Fruit fly (Drosophila melanogaster) whole organism, embryonic: ENCODE measurements around the gene CG7974.

Experiments
- C15 ChIP-seq: fragments of 200-800 bp; sonication (Bioruptor generic); IDR thresholded peaks from 3 replicates; pipeline ENCODE4 v1.3.6; 2022; ENCODE audit warnings: missing biosample characterization, missing genetic modification characterization
- CG10267 ChIP-seq: fragments of 200-800 bp; sonication (Bioruptor generic); optimal IDR thresholded peaks from 2 replicates; lab custom pipeline; 2018; ENCODE audit warnings: missing biosample characterization, mild to moderate bottlenecking, missing genetic modification characterization, moderate library complexity
- CG13424 ChIP-seq: fragments of 200-800 bp; sonication (Bioruptor generic); optimal IDR thresholded peaks from 2 replicates; lab custom pipeline; 2019; ENCODE audit warnings: missing biosample characterization, mild to moderate bottlenecking, missing genetic modification characterization, moderate library complexity
- CG13624 ChIP-seq: fragments of 200-800 bp; sonication (Bioruptor generic); optimal IDR thresholded peaks from 2 replicates; lab custom pipeline; 2016; ENCODE audit warnings: missing biosample characterization, missing genetic modification characterization
- CG14710 ChIP-seq: fragments of 200-800 bp; sonication (Bioruptor generic); optimal IDR thresholded peaks from 3 replicates; lab custom pipeline; 2019; ENCODE audit warnings: missing biosample characterization, mild to moderate bottlenecking, missing genetic modification characterization, moderate library complexity
- CG14860 ChIP-seq: fragments of 200-800 bp; sonication (Bioruptor generic); IDR thresholded peaks from 3 replicates; pipeline ENCODE4 v1.3.6; 2022; ENCODE audit warnings: missing biosample characterization, missing genetic modification characterization; ENCODE audit not compliant: partially characterized antibody
- CG17186 ChIP-seq: fragments of 200-800 bp; sonication (Bioruptor generic); optimal IDR thresholded peaks from 3 replicates; lab custom pipeline; 2017; ENCODE audit warnings: missing biosample characterization, missing genetic modification reagents, missing genetic modification characterization
- CG17385 ChIP-seq: fragments of 200-800 bp; sonication (Bioruptor generic); optimal IDR thresholded peaks from 3 replicates; lab custom pipeline; 2018; ENCODE audit warnings: missing biosample characterization, mild to moderate bottlenecking, missing genetic modification characterization
- CG17568 ChIP-seq: fragments of 200-800 bp; sonication (Bioruptor generic); optimal IDR thresholded peaks from 2 replicates; lab custom pipeline; 2018; ENCODE audit warnings: missing biosample characterization, mild to moderate bottlenecking, missing genetic modification characterization, moderate library complexity
- CG18476 ChIP-seq: fragments of 200-800 bp; sonication (Bioruptor generic); optimal IDR thresholded peaks from 2 replicates; lab custom pipeline; 2016; ENCODE audit warnings: missing biosample characterization, mild to moderate bottlenecking, missing genetic modification characterization
- CG18619 ChIP-seq: fragments of 200-800 bp; sonication (Bioruptor generic); optimal IDR thresholded peaks from 3 replicates; lab custom pipeline; 2017; ENCODE audit warnings: missing biosample characterization, mild to moderate bottlenecking, missing genetic modification characterization
- CG2129 ChIP-seq: fragments of 200-800 bp; sonication (Bioruptor generic); IDR thresholded peaks from 2 replicates; pipeline ENCODE4 v1.3.6; 2022; ENCODE audit warnings: missing biosample characterization, missing genetic modification characterization; ENCODE audit not compliant: partially characterized antibody
- CG31224 ChIP-seq: fragments of 200-800 bp; sonication (Bioruptor generic); IDR thresholded peaks from 2 replicates; pipeline ENCODE4 v1.3.6; 2022; ENCODE audit warnings: missing biosample characterization, missing genetic modification characterization
- CG31441 ChIP-seq: fragments of 200-800 bp; sonication (Bioruptor generic); IDR thresholded peaks from 2 replicates; pipeline ENCODE4 v1.3.6; 2022; ENCODE audit warnings: missing biosample characterization, missing genetic modification characterization
- CG3838 ChIP-seq: fragments of 200-800 bp; sonication (Bioruptor generic); optimal IDR thresholded peaks from 3 replicates; lab custom pipeline; 2016; ENCODE audit warnings: missing biosample characterization, missing genetic modification characterization
- CG3847 ChIP-seq: fragments of 200-800 bp; sonication (Bioruptor generic); IDR thresholded peaks from 2 replicates; pipeline ENCODE4 v1.3.6; 2022; ENCODE audit warnings: missing biosample characterization, missing genetic modification characterization
- CG3995 ChIP-seq: fragments of 200-800 bp; sonication (Bioruptor generic); optimal IDR thresholded peaks from 3 replicates; lab custom pipeline; 2016; ENCODE audit warnings: missing biosample characterization, missing genetic modification characterization
- CG4617 ChIP-seq: fragments of 200-800 bp; sonication (Bioruptor generic); optimal IDR thresholded peaks from 3 replicates; lab custom pipeline; 2016; ENCODE audit warnings: missing biosample characterization, missing genetic modification characterization, borderline replicate concordance
- CG6683 ChIP-seq: fragments of 200-800 bp; sonication (Bioruptor generic); optimal IDR thresholded peaks from 2 replicates; lab custom pipeline; 2017; ENCODE audit warnings: missing biosample characterization, mild to moderate bottlenecking, missing genetic modification characterization, missing genetic modification reagents
- CG6854 ChIP-seq: fragments of 200-800 bp; sonication (Bioruptor generic); optimal IDR thresholded peaks from 3 replicates; lab custom pipeline; 2017; ENCODE audit warnings: missing biosample characterization, mild to moderate bottlenecking, missing genetic modification characterization
- CG7839 ChIP-seq: fragments of 200-800 bp; sonication (Bioruptor generic); optimal IDR thresholded peaks from 3 replicates; lab custom pipeline; 2018; ENCODE audit warnings: missing biosample characterization, mild to moderate bottlenecking, missing genetic modification characterization, moderate library complexity
- CG8290 ChIP-seq, 3 experiments: fragments of 200-800 bp; sonication (Bioruptor generic); optimal IDR thresholded peaks; 2 replicates each; lab custom pipeline; 2016 to 2019; ENCODE audit warnings: missing biosample characterization in 3 of 3, missing genetic modification characterization in 3 of 3, mild to moderate bottlenecking in 2 of 3, moderate library complexity in 1 of 3
- Eip74EF ChIP-seq, 2 experiments: fragments of 200-800 bp in 1 of 2; fragments of >200 bp in 1 of 2; sonication (Bioruptor generic) in 1 of 2; optimal IDR thresholded peaks; 2 replicates each; lab custom pipeline; 2017 to 2019; ENCODE audit warnings: missing biosample characterization in 2 of 2, missing genetic modification characterization in 2 of 2, mild to moderate bottlenecking in 1 of 2, moderate library complexity in 1 of 2
- Elba2 ChIP-seq: fragments of 200-800 bp; sonication (Bioruptor generic); optimal IDR thresholded peaks from 3 replicates; lab custom pipeline; 2016; ENCODE audit warnings: missing biosample characterization, missing genetic modification characterization
- HHEX ChIP-seq: fragments of 200-800 bp; sonication (Bioruptor generic); optimal IDR thresholded peaks from 3 replicates; lab custom pipeline; 2017; ENCODE audit warnings: missing biosample characterization, mild to moderate bottlenecking, missing genetic modification characterization, missing genetic modification reagents
- Max ChIP-seq: fragments of 200-800 bp; sonication (Bioruptor generic); optimal IDR thresholded peaks from 2 replicates; lab custom pipeline; 2016; ENCODE audit warnings: missing biosample characterization, mild to moderate bottlenecking, missing genetic modification characterization
- Nf-YA ChIP-seq: fragments of 200-800 bp; sonication (Bioruptor generic); IDR thresholded peaks from 2 replicates; pipeline ENCODE4 v1.3.6; 2022; ENCODE audit warnings: missing biosample characterization, missing genetic modification characterization
- Nf-YB ChIP-seq: fragments of 200-800 bp; sonication (Bioruptor generic); optimal IDR thresholded peaks from 3 replicates; lab custom pipeline; 2019; ENCODE audit warnings: missing biosample characterization, mild to moderate bottlenecking, missing genetic modification characterization, moderate library complexity
- Ravus ChIP-seq: fragments of 200-800 bp; sonication (Bioruptor generic); IDR thresholded peaks from 2 replicates; pipeline ENCODE4 v1.3.6; 2022; ENCODE audit warnings: missing biosample characterization, missing genetic modification characterization
- Sry-β ChIP-seq: fragments of 200-800 bp; sonication (Bioruptor generic); optimal IDR thresholded peaks from 2 replicates; lab custom pipeline; 2018; ENCODE audit warnings: missing biosample characterization, mild to moderate bottlenecking, missing genetic modification characterization, moderate library complexity
- TFAM ChIP-seq: fragments of 200-800 bp; sonication (Bioruptor generic); optimal IDR thresholded peaks from 2 replicates; lab custom pipeline; 2017; ENCODE audit warnings: missing biosample characterization, missing genetic modification characterization, inconsistent platforms
- bbx ChIP-seq: fragments of 200-800 bp; sonication (Bioruptor generic); IDR thresholded peaks from 2 replicates; pipeline ENCODE4 v1.3.6; 2022; ENCODE audit warnings: missing biosample characterization, missing genetic modification characterization; ENCODE audit not compliant: partially characterized antibody
- bowl ChIP-seq: fragments of 200-800 bp; sonication (Bioruptor generic); IDR thresholded peaks from 2 replicates; pipeline ENCODE4 v1.3.6; 2022; ENCODE audit warnings: missing biosample characterization, missing genetic modification characterization
- chm ChIP-seq: fragments of 200-800 bp; sonication (Bioruptor generic); IDR thresholded peaks from 2 replicates; pipeline ENCODE4 v1.3.6; 2022; ENCODE audit warnings: missing biosample characterization, missing genetic modification characterization
- ewg ChIP-seq: fragments of 200-800 bp; sonication (Bioruptor generic); optimal IDR thresholded peaks from 3 replicates; lab custom pipeline; 2017; ENCODE audit warnings: mild to moderate bottlenecking, missing biosample characterization, missing genetic modification reagents, missing genetic modification characterization
- eyg ChIP-seq: fragments of 200-800 bp; sonication (Bioruptor generic); optimal IDR thresholded peaks from 3 replicates; lab custom pipeline; 2016; ENCODE audit warnings: missing biosample characterization, missing genetic modification characterization
- fd96Cb ChIP-seq: fragments of 200-800 bp; sonication (Bioruptor generic); optimal IDR thresholded peaks from 2 replicates; lab custom pipeline; 2018; ENCODE audit warnings: missing biosample characterization, mild to moderate bottlenecking, missing genetic modification characterization, moderate library complexity
- hb ChIP-seq: fragments of 200-800 bp; sonication (Bioruptor generic); IDR thresholded peaks from 3 replicates; pipeline ENCODE4 v1.3.6; 2022; ENCODE audit warnings: missing biosample characterization, missing genetic modification characterization; ENCODE audit not compliant: partially characterized antibody
- org-1 ChIP-seq: fragments of 200-800 bp; sonication (Bioruptor generic); optimal IDR thresholded peaks from 2 replicates; lab custom pipeline; 2017; ENCODE audit warnings: missing biosample characterization, missing genetic modification characterization
- phol ChIP-seq: fragments of 200-800 bp; sonication (Bioruptor generic); optimal IDR thresholded peaks from 3 replicates; lab custom pipeline; 2018; ENCODE audit warnings: missing biosample characterization, mild to moderate bottlenecking, missing genetic modification characterization, moderate library complexity
- psq ChIP-seq: fragments of 200-800 bp; sonication (Bioruptor generic); optimal IDR thresholded peaks from 2 replicates; lab custom pipeline; 2017; ENCODE audit warnings: missing biosample characterization, missing genetic modification characterization
- scrt ChIP-seq: fragments of 200-800 bp; sonication (Bioruptor generic); optimal IDR thresholded peaks from 2 replicates; lab custom pipeline; 2018; ENCODE audit warnings: missing biosample characterization, mild to moderate bottlenecking, missing genetic modification characterization, moderate library complexity
- slbo ChIP-seq: fragments of 200-800 bp; sonication (Bioruptor generic); IDR thresholded peaks from 2 replicates; pipeline ENCODE4 v1.3.6; 2022; ENCODE audit warnings: missing biosample characterization, missing genetic modification characterization
- so ChIP-seq: fragments of 200-800 bp; sonication (Bioruptor generic); IDR thresholded peaks from 3 replicates; pipeline ENCODE4 v1.3.6; 2022; ENCODE audit warnings: missing biosample characterization, missing genetic modification characterization
- sug ChIP-seq: fragments of 200-800 bp; optimal IDR thresholded peaks from 2 replicates; lab custom pipeline; 2019; ENCODE audit warnings: missing biosample characterization, mild to moderate bottlenecking, missing genetic modification characterization, moderate library complexity
- trem ChIP-seq: fragments of 200-800 bp; optimal IDR thresholded peaks from 3 replicates; lab custom pipeline; 2019; ENCODE audit warnings: missing biosample characterization, mild to moderate bottlenecking, missing genetic modification characterization, moderate library complexity
- ttk ChIP-seq: fragments of 200-800 bp; sonication (Bioruptor generic); IDR thresholded peaks from 2 replicates; pipeline ENCODE4 v2.1.2; 2022; ENCODE audit warnings: missing biosample characterization, missing genetic modification characterization
- twi ChIP-seq: fragments of 200-800 bp; optimal IDR thresholded peaks from 2 replicates; lab custom pipeline; 2019; ENCODE audit warnings: missing biosample characterization, mild to moderate bottlenecking, missing genetic modification characterization, moderate library complexity
- wor ChIP-seq: fragments of 200-800 bp; sonication (Bioruptor generic); IDR thresholded peaks from 2 replicates; pipeline ENCODE4 v1.3.6; 2022; ENCODE audit warnings: missing biosample characterization, missing genetic modification characterization

Gene CG7974

dm6 chr3L:1668504-1668903, 3.6 kb downstream of the CG7974 start, which contains the start of gene RpL23A (continued):
- TF ChIP-seq wor (GFP tag; lab: Robert Waterston, UW) (peak; percentile 64), so (GFP tag; lab: Robert Waterston, UW) (peak; percentile 92), hb (GFP tag; lab: Robert Waterston, UW) (no peak), CG14860 (GFP tag; lab: Robert Waterston, UW) (no peak), CG18619 (GFP tag; lab: Kevin White, UChicago) (peak; percentile 98), CG3847 (GFP tag; lab: Robert Waterston, UW) (peak; percentile 99), CG8290 (GFP tag; optimal IDR thresholded peaks at IDR 0.05; lab: Kevin White, UChicago) (peak; percentile 95), CG8290 (tag; optimal IDR thresholded peaks at IDR 0.05; lab: Kevin White, UChicago) (peak; percentile 84 to 99), CG18476 (GFP tag; lab: Kevin White, UChicago) (peak; percentile 87), psq (GFP tag; lab: Kevin White, UChicago) (peak; percentile 93), Ravus (GFP tag; lab: Robert Waterston, UW) (peak; percentile 62), CG4617 (GFP tag; lab: Kevin White, UChicago) (peak; percentile 93), CG6683 (GFP tag; lab: Kevin White, UChicago) (peak; percentile 95), Nf-YB (peak; percentile 79), CG31441 (GFP tag; lab: Robert Waterston, UW) (peak; percentile 87), trem (tag; lab: Kevin White, UChicago) (peak; percentile 91), CG17385 (GFP tag; lab: Kevin White, UChicago) (peak; percentile 89), eyg (GFP tag; lab: Kevin White, UChicago) (peak; percentile 96), phol (tag; lab: Kevin White, UChicago) (peak; percentile 95), CG14710 (tag; lab: Kevin White, UChicago) (peak; percentile 97), Elba2 (GFP tag; lab: Kevin White, UChicago) (peak; percentile 72), Eip74EF (GFP tag; optimal IDR thresholded peaks at IDR 0.05; lab: Kevin White, UChicago) (peak in 1 of 2 experiments; percentile 70), ewg (GFP tag; lab: Kevin White, UChicago) (peak; percentile 93), CG10267 (tag; lab: Kevin White, UChicago) (peak; percentile 100), CG17186 (peak; percentile 97), HHEX (GFP tag; lab: Kevin White, UChicago) (peak; percentile 97), CG13424 (tag; lab: Kevin White, UChicago) (peak; percentile 84), Max (GFP tag; lab: Kevin White, UChicago) (peak; percentile 95), bowl (GFP tag; lab: Robert Waterston, UW) (peak; percentile 43; the same call in 1 of the 2 replicates), TFAM (GFP tag; lab: Kevin White, UChicago) (peak; percentile 83), Sry-β (GFP tag; lab: Kevin White, UChicago) (peak; percentile 52), CG31224 (GFP tag; lab: Robert Waterston, UW) (peak; percentile 88), C15 (GFP tag; lab: Robert Waterston, UW) (peak; percentile 91), twi (tag; lab: Kevin White, UChicago) (peak; percentile 80), bbx (GFP tag; lab: Robert Waterston, UW) (peak; percentile 41; the same call in 1 of the 2 replicates), CG13624 (GFP tag; lab: Kevin White, UChicago) (peak; percentile 98), scrt (GFP tag; lab: Kevin White, UChicago) (peak; percentile 92), CG3995 (GFP tag; lab: Kevin White, UChicago) (peak; percentile 81), CG17568 (no peak), slbo (GFP tag; lab: Robert Waterston, UW) (peak; percentile 96), CG2129 (GFP tag; lab: Robert Waterston, UW) (no peak), CG6854 (GFP tag; lab: Kevin White, UChicago) (peak; percentile 85), chm (GFP tag; lab: Robert Waterston, UW) (peak; percentile 97), CG3838 (peak; percentile 84), CG7839 (tag; lab: Kevin White, UChicago) (peak; percentile 91), org-1 (GFP tag; lab: Kevin White, UChicago) (peak; percentile 93), ttk (GFP tag; lab: Robert Waterston, UW) (peak; percentile 94), Nf-YA (GFP tag; lab: Robert Waterston, UW) (peak; percentile 87), fd96Cb (tag; lab: Kevin White, UChicago) (peak; percentile 74), sug (tag; lab: Kevin White, UChicago) (peak; percentile 93)
